Worm (Caenorhabditis elegans): Measurements from ENCODE around the gene zyg-12.

zyg-12 gene

DNA sequence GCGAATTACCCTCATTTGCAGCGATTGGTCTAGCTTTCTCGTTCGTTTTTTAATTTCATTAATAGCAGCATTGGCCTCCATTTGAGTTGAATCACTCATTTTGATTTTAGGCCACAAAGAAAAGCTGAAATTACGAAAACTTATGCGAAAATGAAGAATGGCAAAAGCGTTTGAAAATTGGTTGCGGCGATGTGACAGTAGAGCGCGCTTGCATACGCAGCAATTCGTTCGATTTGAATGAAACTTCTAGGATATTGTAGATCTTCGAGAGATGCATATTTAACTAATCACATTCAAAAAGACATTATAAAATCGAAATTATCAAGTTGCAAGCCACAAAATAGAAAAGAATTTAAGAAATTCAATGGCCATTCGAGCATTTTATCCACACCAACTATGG, 10.0 kb downstream of the zyg-12 start, which contains the start of gene ulp-2:
ulp-2 (minus strand) TSS at position 158 of the 400 bp plus-strand sequence.
- TF ChIP-seq scrt-1 (GFP tag; IDR thresholded peaks at IDR 0.05) (no peak), hmg-4 (GFP tag; optimal IDR thresholded peaks at IDR 0.05) (no peak), ets-7 (tag; optimal IDR thresholded peaks at IDR 0.05) (no peak), ceh-13 (GFP tag; optimal IDR thresholded peaks at IDR 0.05) (no peak), B0310.2 (tag; optimal IDR thresholded peaks at IDR 0.05) (no peak)

DNA sequence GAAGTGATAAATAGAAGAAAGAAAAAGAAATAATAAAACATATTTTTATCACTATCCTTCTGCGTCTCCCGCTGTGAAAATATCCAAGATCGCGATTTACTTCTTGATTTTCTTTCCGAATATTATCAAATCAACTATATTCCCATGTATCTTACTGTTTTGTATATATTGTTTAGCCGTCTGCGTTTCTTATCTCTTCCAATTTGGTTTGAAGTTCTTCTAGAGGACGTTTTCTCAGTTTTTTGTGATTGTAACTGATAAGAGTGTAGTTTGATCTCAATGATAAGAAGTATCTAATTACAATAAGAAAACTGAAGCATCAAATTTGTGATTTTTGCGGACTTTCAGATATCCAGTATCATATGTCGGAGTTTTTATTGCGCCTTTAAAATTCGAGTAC, 11.0 kb downstream of the zyg-12 start:
- no peak for TF ChIP-seq tbx-37 (GFP tag; conservative IDR thresholded peaks at IDR 0.05)
- no peak for TF ChIP-seq aly-1 (tag; optimal IDR thresholded peaks at IDR 0.05)
- TF ChIP-seq pes-1 (GFP tag; IDR thresholded peaks at IDR 0.05) = no peak
- no peak for TF ChIP-seq tbx-11 (GFP tag; IDR thresholded peaks at IDR 0.05)
- TF ChIP-seq ceh-13 (GFP tag; optimal IDR thresholded peaks at IDR 0.05) = no peak
- no peak for TF ChIP-seq hmbx-1 (tag; optimal IDR thresholded peaks at IDR 0.05)
- TF ChIP-seq hmg-4 (GFP tag; optimal IDR thresholded peaks at IDR 0.05) = no peak
- no peak for TF ChIP-seq B0310.2 (tag; optimal IDR thresholded peaks at IDR 0.05)
- TF ChIP-seq hnd-1 (tag; optimal IDR thresholded peaks at IDR 0.05) = no peak
- no peak for TF ChIP-seq tra-4 (tag; optimal IDR thresholded peaks at IDR 0.05)
- TF ChIP-seq flt-1 (GFP tag; IDR thresholded peaks at IDR 0.05) = no peak

DNA sequence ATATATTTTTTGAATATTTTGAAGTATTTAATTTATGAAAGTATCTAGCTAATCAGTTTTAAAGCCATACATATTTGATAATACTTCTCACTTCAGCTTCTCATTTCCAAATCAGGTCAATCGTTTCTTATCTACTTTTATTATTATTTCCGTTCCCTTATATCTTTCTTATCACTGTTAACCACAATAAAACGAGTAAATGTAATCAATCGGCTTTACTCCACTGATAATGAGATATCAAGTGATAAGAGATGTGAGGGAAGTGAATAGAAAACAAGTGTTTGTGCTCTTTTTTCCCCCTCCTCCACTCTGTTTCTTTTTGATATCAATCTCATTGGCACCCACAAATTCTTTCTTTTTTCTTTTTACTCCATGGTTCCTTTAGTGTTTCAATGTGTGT, 16.9 kb downstream of the zyg-12 start:
- TF ChIP-seq F13C5.2 (tag; optimal IDR thresholded peaks at IDR 0.05) = no peak
- TF ChIP-seq tra-4 (tag; optimal IDR thresholded peaks at IDR 0.05) = no peak
- no peak for TF ChIP-seq ama-1 (optimal IDR thresholded peaks at IDR 0.05)
- no peak for TF ChIP-seq flt-1 (GFP tag; IDR thresholded peaks at IDR 0.05)
- no peak for TF ChIP-seq tbx-37 (GFP tag; conservative IDR thresholded peaks at IDR 0.05)
- no peak for TF ChIP-seq hmbx-1 (tag; optimal IDR thresholded peaks at IDR 0.05)
- no peak for TF ChIP-seq ets-7 (tag; optimal IDR thresholded peaks at IDR 0.05)
- TF ChIP-seq pes-1 (GFP tag; IDR thresholded peaks at IDR 0.05) = no peak
- no peak for TF ChIP-seq aly-1 (tag; optimal IDR thresholded peaks at IDR 0.05)
- TF ChIP-seq hmg-4 (GFP tag; optimal IDR thresholded peaks at IDR 0.05) = no peak
- no peak for TF ChIP-seq ceh-36 (tag; optimal IDR thresholded peaks at IDR 0.05)
- no peak for TF ChIP-seq hnd-1 (tag; optimal IDR thresholded peaks at IDR 0.05)
- TF ChIP-seq B0310.2 (tag; optimal IDR thresholded peaks at IDR 0.05) = no peak
- no peak for TF ChIP-seq scrt-1 (GFP tag; IDR thresholded peaks at IDR 0.05)
- TF ChIP-seq ceh-13 (GFP tag; optimal IDR thresholded peaks at IDR 0.05) = no peak
- TF ChIP-seq sea-1 (GFP tag; conservative IDR thresholded peaks at IDR 0.05) = no peak
- no peak for TF ChIP-seq tbx-11 (GFP tag; IDR thresholded peaks at IDR 0.05)

DNA sequence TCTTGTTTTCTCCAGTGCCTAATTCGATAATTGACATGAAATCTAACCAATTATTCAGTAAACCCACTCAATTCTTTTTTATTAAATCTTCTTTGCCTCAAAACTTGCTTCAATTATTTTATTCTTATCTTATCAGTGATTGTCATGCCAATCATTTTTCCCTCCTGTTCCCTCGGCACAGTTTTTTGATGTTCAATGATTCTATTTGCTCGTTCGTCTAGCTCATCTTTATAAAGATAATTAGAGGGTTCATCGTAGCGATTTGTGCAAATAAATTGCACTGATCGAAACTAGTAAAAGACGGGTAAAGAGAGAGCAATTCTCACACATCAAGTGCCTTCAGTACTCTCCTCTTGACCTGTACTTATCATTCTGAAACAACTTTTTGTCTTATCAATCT, 17.9 kb downstream of the zyg-12 start:
- TF ChIP-seq ama-1 (optimal IDR thresholded peaks at IDR 0.05) (no peak), aly-1 (tag; optimal IDR thresholded peaks at IDR 0.05) (no peak), ets-7 (tag; optimal IDR thresholded peaks at IDR 0.05) (no peak), ceh-13 (GFP tag; optimal IDR thresholded peaks at IDR 0.05) (no peak), hmbx-1 (tag; optimal IDR thresholded peaks at IDR 0.05) (no peak), pes-1 (GFP tag; IDR thresholded peaks at IDR 0.05) (no peak), hnd-1 (tag; optimal IDR thresholded peaks at IDR 0.05) (no peak), sea-1 (GFP tag; conservative IDR thresholded peaks at IDR 0.05) (no peak), hmg-4 (GFP tag; optimal IDR thresholded peaks at IDR 0.05) (no peak), tra-4 (tag; optimal IDR thresholded peaks at IDR 0.05) (no peak), F13C5.2 (tag; optimal IDR thresholded peaks at IDR 0.05) (no peak), ceh-36 (tag; optimal IDR thresholded peaks at IDR 0.05) (no peak), flt-1 (GFP tag; IDR thresholded peaks at IDR 0.05) (no peak), scrt-1 (GFP tag; IDR thresholded peaks at IDR 0.05) (no peak), tbx-37 (GFP tag; conservative IDR thresholded peaks at IDR 0.05) (no peak), tbx-11 (GFP tag; IDR thresholded peaks at IDR 0.05) (no peak), B0310.2 (tag; optimal IDR thresholded peaks at IDR 0.05) (no peak)

DNA sequence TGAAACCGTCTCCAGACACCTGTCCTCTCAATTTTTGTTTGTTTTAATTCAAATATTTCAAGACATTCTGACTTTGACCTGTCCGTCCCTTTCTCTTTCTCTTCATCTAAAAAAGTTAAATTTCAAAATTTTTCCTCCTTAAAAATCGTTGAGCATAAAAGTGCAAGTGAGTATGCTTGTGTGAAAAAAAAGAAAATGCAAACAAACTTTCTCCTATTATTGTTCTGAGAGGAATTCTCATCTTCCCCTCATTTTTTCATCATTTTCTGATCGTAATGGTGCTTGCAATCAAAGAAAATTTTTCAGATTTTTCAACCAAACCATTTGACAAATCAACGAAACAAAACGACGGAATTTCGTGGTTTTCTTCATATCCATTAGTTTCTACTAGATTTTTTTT, 19.2 kb downstream of the zyg-12 start, which contains the start of gene shc-2:
shc-2 (plus strand) TSS at position 301 of the 400 bp plus-strand sequence.
- TF ChIP-seq ama-1 (optimal IDR thresholded peaks at IDR 0.05) (no peak), flt-1 (GFP tag; IDR thresholded peaks at IDR 0.05) (no peak), B0310.2 (tag; optimal IDR thresholded peaks at IDR 0.05) (no peak), F13C5.2 (tag; optimal IDR thresholded peaks at IDR 0.05) (no peak), sea-1 (GFP tag; conservative IDR thresholded peaks at IDR 0.05) (no peak), ceh-36 (tag; optimal IDR thresholded peaks at IDR 0.05) (no peak), hmg-4 (GFP tag; optimal IDR thresholded peaks at IDR 0.05) (no peak), ceh-13 (GFP tag; optimal IDR thresholded peaks at IDR 0.05) (no peak), hnd-1 (tag; optimal IDR thresholded peaks at IDR 0.05) (no peak), ets-7 (tag; optimal IDR thresholded peaks at IDR 0.05) (no peak), tra-4 (tag; optimal IDR thresholded peaks at IDR 0.05) (no peak), pes-1 (GFP tag; IDR thresholded peaks at IDR 0.05) (no peak), scrt-1 (GFP tag; IDR thresholded peaks at IDR 0.05) (no peak), aly-1 (tag; optimal IDR thresholded peaks at IDR 0.05) (no peak), tbx-11 (GFP tag; IDR thresholded peaks at IDR 0.05) (no peak), tbx-37 (GFP tag; conservative IDR thresholded peaks at IDR 0.05) (no peak)

DNA sequence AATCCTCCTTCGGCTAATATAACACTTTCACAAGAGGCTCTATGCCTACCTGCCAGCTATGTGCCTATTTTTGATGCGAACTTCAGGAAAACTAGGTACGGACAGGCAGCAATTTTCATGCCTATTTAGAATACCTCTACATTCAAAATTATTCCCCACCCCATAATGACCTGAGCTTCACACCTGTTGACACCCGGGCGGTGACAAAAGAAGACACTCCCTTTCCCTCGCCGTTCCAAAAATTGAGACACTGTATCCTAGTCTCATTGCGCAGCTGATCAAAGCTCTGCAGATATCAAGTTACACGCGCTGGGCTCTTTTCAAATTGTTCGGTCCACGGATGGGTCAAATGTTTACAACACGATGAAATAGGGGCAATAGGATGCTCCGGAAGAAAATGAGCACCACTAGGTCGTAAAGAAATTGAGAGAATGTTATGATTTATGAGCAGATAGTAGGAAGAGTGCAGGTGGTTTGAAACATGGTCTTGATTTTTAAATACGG, 24.8 kb downstream of the zyg-12 start:
- no peak for TF ChIP-seq pes-1 (GFP tag; IDR thresholded peaks at IDR 0.05)
- no peak for TF ChIP-seq ceh-36 (tag; optimal IDR thresholded peaks at IDR 0.05)
- TF ChIP-seq hnd-1 (tag; optimal IDR thresholded peaks at IDR 0.05) = no peak
- TF ChIP-seq tra-4 (tag; optimal IDR thresholded peaks at IDR 0.05) = no peak
- TF ChIP-seq scrt-1 (GFP tag; IDR thresholded peaks at IDR 0.05) = no peak

DNA sequence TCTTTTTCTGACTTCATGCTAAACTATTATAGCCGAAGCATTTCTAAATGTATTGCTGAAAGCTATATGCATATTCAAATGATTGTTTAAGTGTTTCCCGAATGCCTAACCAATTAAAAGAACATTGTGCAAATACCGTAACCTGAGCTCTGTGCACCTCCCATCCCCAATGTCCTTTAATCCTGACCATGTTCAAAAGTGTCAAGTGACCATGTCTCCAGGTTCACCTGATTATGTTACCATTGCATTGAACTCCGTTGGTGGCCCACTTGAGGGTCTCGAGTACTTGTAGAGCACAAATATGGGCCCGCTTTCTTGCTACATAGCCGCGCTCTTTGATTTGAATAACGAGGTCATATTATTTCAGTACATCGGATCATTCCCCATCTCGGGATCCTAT, 25.6 kb downstream of the zyg-12 start:
- no peak for TF ChIP-seq ets-7 (tag; optimal IDR thresholded peaks at IDR 0.05)
- no peak for TF ChIP-seq B0310.2 (tag; optimal IDR thresholded peaks at IDR 0.05)
- no peak for TF ChIP-seq hmbx-1 (tag; optimal IDR thresholded peaks at IDR 0.05)
- no peak for TF ChIP-seq tra-4 (tag; optimal IDR thresholded peaks at IDR 0.05)
- no peak for TF ChIP-seq sea-1 (GFP tag; conservative IDR thresholded peaks at IDR 0.05)
- no peak for TF ChIP-seq tbx-37 (GFP tag; conservative IDR thresholded peaks at IDR 0.05)
- no peak for TF ChIP-seq aly-1 (tag; optimal IDR thresholded peaks at IDR 0.05)
- no peak for TF ChIP-seq hnd-1 (tag; optimal IDR thresholded peaks at IDR 0.05)
- no peak for TF ChIP-seq tbx-11 (GFP tag; IDR thresholded peaks at IDR 0.05)
- no peak for TF ChIP-seq F13C5.2 (tag; optimal IDR thresholded peaks at IDR 0.05)
- no peak for TF ChIP-seq hmg-4 (GFP tag; optimal IDR thresholded peaks at IDR 0.05)

All from whole organism, early embryonic.